Fruit fly (Drosophila melanogaster) whole organism, adult: ENCODE measurements around the gene CG7156.

Experiments
- CG12768 ChIP-seq: fragments of 200-800 bp; sonication (Bioruptor generic); optimal IDR thresholded peaks from 2 replicates; lab custom pipeline; 2017; ENCODE audit warnings: missing biosample characterization, missing genetic modification characterization, mild to moderate bottlenecking, moderate library complexity, missing genetic modification reagents
- CG14711 ChIP-seq: fragments of 200-800 bp; sonication (Bioruptor generic); optimal IDR thresholded peaks from 2 replicates; lab custom pipeline; 2018; ENCODE audit warnings: missing biosample characterization, mild to moderate bottlenecking, missing genetic modification characterization, moderate library complexity
- CG1620 ChIP-seq: fragments of 200-800 bp; sonication (Bioruptor generic); optimal IDR thresholded peaks from 2 replicates; lab custom pipeline; 2016; ENCODE audit warnings: missing biosample characterization, missing genetic modification characterization
- CG33017 ChIP-seq: fragments of 200-800 bp; sonication (Bioruptor generic); optimal IDR thresholded peaks from 2 replicates; lab custom pipeline; 2018; ENCODE audit warnings: missing biosample characterization, mild to moderate bottlenecking, missing genetic modification characterization, moderate library complexity
- CG5204 ChIP-seq: fragments of 200-800 bp; sonication (Bioruptor generic); optimal IDR thresholded peaks from 2 replicates; lab custom pipeline; 2016; ENCODE audit warnings: missing biosample characterization, missing genetic modification characterization
- CG7045 ChIP-seq: fragments of 200-800 bp; sonication (Bioruptor generic); optimal IDR thresholded peaks from 2 replicates; lab custom pipeline; 2017; ENCODE audit warnings: missing biosample characterization, mild to moderate bottlenecking, missing genetic modification characterization
- Hr96 ChIP-seq: fragments of 200-800 bp; sonication (Bioruptor generic); optimal IDR thresholded peaks from 2 replicates; lab custom pipeline; 2016; ENCODE audit warnings: missing biosample characterization, missing genetic modification characterization
- Mnt ChIP-seq: fragments of 200-800 bp; sonication (Bioruptor generic); optimal IDR thresholded peaks from 2 replicates; lab custom pipeline; 2016; ENCODE audit warnings: missing biosample characterization, mild to moderate bottlenecking, missing genetic modification characterization
- cnc ChIP-seq, 2 experiments: fragments of >200 bp; optimal IDR thresholded peaks; 2 replicates each; lab custom pipeline; 2017
- kay ChIP-seq: fragments of 200-800 bp; sonication (Bioruptor generic); peaks from one replicate; lab custom pipeline; 2016; ENCODE audit warnings: missing biosample characterization, missing genetic modification characterization, borderline replicate concordance
- ovo ChIP-seq: fragments of 200-800 bp; sonication (Bioruptor generic); optimal IDR thresholded peaks from 2 replicates; lab custom pipeline; 2016; ENCODE audit warnings: missing biosample characterization, missing genetic modification characterization
- tj ChIP-seq: fragments of 200-800 bp; sonication (Bioruptor generic); optimal IDR thresholded peaks from 3 replicates; lab custom pipeline; 2017; ENCODE audit warnings: missing biosample characterization, mild to moderate bottlenecking, missing genetic modification characterization, moderate library complexity
- toe ChIP-seq: fragments of 200-800 bp; sonication (Bioruptor generic); optimal IDR thresholded peaks from 2 replicates; lab custom pipeline; 2016; ENCODE audit warnings: missing biosample characterization, missing genetic modification characterization

- TF ChIP-seq kay (GFP tag; lab: Kevin White, UChicago) (peak; percentile 73), CG12768 (GFP tag; lab: Kevin White, UChicago) (no peak), CG1620 (GFP tag; lab: Kevin White, UChicago) (no peak), Hr96 (GFP tag; lab: Kevin White, UChicago) (no peak), ovo (GFP tag; lab: Kevin White, UChicago) (peak; percentile 73), Mnt (GFP tag; lab: Kevin White, UChicago) (no peak), CG7045 (GFP tag; lab: Kevin White, UChicago) (no peak), cnc (optimal IDR thresholded peaks at IDR 0.05; lab: Kevin White, UChicago) (no peak), CG5204 (GFP tag; lab: Kevin White, UChicago) (no peak), tj (GFP tag; lab: Kevin White, UChicago) (no peak), CG14711 (tag; lab: Kevin White, UChicago) (peak; percentile 80), toe (GFP tag; lab: Kevin White, UChicago) (no peak), CG33017 (tag; lab: Kevin White, UChicago) (no peak)
Measured at dm6 chr3R:18245044-18245596, 3.2 kb upstream of the CG7156 start.
